Worm (Caenorhabditis elegans): Measurements from ENCODE around the gene kqt-3.

Gene kqt-3

DNA sequence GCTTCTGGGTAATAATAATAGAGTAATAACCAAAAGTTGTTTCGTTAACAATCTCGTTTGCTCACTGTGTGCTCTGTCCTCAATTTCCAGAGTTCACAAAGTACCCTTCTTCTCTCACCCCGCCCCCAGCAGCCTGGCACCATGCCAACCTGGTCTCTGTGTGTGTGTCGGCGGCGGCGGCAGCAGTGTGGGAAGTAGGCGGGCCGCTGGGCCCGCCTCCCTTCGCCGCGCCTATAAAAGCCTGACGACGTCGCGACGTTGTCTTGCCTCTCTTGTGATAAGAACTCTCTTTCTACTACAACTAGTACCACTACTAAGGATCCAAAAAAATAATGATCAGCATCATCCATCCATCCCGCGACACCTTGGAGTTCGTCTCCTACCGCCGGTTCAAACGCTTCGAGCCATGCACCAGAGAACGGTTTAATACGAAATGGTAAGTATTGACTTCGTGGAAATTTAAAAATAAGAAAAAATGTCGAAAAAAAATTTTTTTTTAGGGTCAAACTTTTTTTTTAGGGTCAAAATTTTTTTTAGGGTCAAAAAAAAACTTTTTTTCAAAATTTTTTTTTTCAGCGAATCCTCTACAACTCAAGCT lies 27.1 kb upstream of the kqt-3 start, which contains the start of gene C31C9.7:
Gene C31C9.7, plus strand, starts transcription at position 261 of the 598 bp plus-strand sequence.
- TF ChIP-seq ceh-48 (tag; optimal IDR thresholded peaks at IDR 0.05) (no peak), F13H6.1 (tag; optimal IDR thresholded peaks at IDR 0.05) (no peak), fkh-6 (tag; optimal IDR thresholded peaks at IDR 0.05) (no peak), ceh-45 (GFP tag; IDR thresholded peaks at IDR 0.05) (no peak), pat-9 (tag; optimal IDR thresholded peaks at IDR 0.05) (no peak), unc-3 (GFP tag; conservative IDR thresholded peaks at IDR 0.05) (no peak), unc-3 (tag; optimal IDR thresholded peaks at IDR 0.05) (no peak), fkh-10 (GFP tag; optimal IDR thresholded peaks at IDR 0.05) (no peak), zip-5 (tag; optimal IDR thresholded peaks at IDR 0.05) (no peak), nhr-11 (tag; optimal IDR thresholded peaks at IDR 0.05) (no peak), pros-1 (tag; optimal IDR thresholded peaks at IDR 0.05) (no peak), ets-4 (tag; optimal IDR thresholded peaks at IDR 0.05) (no peak), hlh-8 (tag; optimal IDR thresholded peaks at IDR 0.05) (no peak), Y22D7AL.16 (tag; optimal IDR thresholded peaks at IDR 0.05) (no peak)

DNA sequence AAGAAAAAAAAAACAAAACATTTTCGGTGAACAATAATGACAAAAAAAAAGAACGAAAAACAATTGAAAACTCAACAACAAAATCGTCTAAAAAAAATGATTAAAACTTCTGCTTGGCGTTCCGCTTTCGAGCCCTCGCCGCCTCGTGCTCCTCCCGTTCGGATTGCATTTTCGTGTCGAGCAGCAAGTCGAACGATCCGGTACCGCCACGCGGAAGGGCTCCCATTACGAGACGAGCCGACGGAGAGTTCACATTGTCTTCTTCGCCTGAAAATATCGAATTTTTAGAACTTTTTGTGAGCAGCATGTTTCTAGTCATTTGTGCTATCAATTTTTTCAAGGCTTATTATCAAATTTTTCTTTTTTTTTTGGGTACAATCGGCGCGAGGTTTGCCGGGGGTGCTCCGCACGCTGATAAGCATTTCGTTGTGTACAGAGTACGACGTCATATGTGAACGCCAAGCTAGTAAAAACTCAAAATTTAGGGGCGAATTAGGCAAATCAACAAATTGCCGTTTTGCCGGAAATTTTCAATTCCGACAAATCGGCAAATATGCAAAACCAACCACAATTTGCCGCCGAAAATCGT lies 25.3 kb upstream of the kqt-3 start:
- TF ChIP-seq elt-2 (tag; optimal IDR thresholded peaks at IDR 0.05) (peak; percentile 1), lim-6 (tag; optimal IDR thresholded peaks at IDR 0.05) (no peak), tbx-2 (tag; optimal IDR thresholded peaks at IDR 0.05) (no peak), ceh-34 (tag; optimal IDR thresholded peaks at IDR 0.05) (no peak)

DNA sequence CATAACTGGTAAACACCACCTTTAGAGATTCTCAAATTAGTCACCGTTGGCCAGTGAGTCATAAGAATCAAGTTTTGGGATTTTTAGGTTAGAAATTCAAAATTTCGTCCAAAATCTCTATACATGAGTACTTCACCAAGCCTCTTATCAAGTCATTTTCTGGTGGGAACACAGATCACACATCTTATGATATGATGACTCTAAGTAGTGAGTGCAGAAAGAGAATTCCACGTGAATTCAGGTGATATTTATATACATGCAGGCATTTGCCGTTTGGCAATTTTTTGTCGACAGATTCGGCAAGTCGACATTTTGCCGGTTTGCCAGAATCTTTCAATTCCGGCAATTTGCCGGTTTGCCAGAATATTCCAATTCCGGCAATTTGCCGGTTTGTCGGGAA lies 24.0 kb upstream of the kqt-3 start:
- TF ChIP-seq tbx-2 (tag; optimal IDR thresholded peaks at IDR 0.05) (no peak), F13H6.1 (tag; optimal IDR thresholded peaks at IDR 0.05) (no peak), lim-6 (tag; optimal IDR thresholded peaks at IDR 0.05) (no peak), ceh-45 (GFP tag; IDR thresholded peaks at IDR 0.05) (no peak), ceh-22 (tag; optimal IDR thresholded peaks at IDR 0.05) (no peak), hlh-6 (tag; optimal IDR thresholded peaks at IDR 0.05) (no peak), pat-9 (tag; optimal IDR thresholded peaks at IDR 0.05) (no peak), ceh-24 (tag; optimal IDR thresholded peaks at IDR 0.05) (no peak), unc-55 (GFP tag; optimal IDR thresholded peaks at IDR 0.05) (no peak), ceh-34 (tag; optimal IDR thresholded peaks at IDR 0.05) (no peak), unc-42 (tag; optimal IDR thresholded peaks at IDR 0.05) (no peak), hlh-30 (tag; optimal IDR thresholded peaks at IDR 0.05; ENCODE audit: insufficient read depth) (no peak), ceh-48 (tag; optimal IDR thresholded peaks at IDR 0.05) (no peak)

DNA sequence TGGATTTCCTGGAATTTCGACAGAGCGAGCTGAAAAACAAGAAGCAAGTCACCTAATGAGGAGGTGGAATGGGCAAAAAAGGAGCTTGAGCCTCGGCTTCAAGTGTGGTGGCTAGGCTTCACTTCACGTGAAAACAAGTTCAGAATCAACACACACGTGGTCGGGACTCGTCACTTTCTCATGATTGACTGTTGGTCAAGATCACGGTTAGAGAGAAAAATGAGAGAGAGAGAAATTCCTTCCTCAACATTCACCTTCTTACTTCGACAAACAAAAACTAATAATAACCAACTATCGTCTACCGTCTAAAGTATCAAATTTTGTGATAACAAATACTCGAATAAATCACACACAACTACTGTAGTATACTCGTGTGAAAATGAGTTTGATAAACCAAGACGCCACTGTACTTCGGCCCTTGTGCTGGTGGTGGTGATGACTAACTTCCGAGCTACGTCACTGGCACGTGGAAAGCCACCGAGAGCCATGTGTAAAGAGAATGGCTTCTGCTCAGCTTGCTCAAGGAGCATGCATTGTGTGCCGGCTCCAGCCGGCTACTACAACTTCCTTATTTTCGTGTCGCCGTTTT lies 22.4 kb upstream of the kqt-3 start:
- no peak for TF ChIP-seq ttx-3 (tag; optimal IDR thresholded peaks at IDR 0.05)
- no peak for TF ChIP-seq ahr-1 (tag; optimal IDR thresholded peaks at IDR 0.05)
- TF ChIP-seq pha-2 (tag; optimal IDR thresholded peaks at IDR 0.05): no peak
- TF ChIP-seq T23F11.4 (GFP tag; optimal IDR thresholded peaks at IDR 0.05): no peak
- no peak for TF ChIP-seq ceh-14 (tag; optimal IDR thresholded peaks at IDR 0.05)
- no peak for TF ChIP-seq ama-1 (optimal IDR thresholded peaks at IDR 0.05)
- no peak for TF ChIP-seq odd-2 (tag; optimal IDR thresholded peaks at IDR 0.05)
- TF ChIP-seq ceh-6 (GFP tag; optimal IDR thresholded peaks at IDR 0.05): no peak
- no peak for TF ChIP-seq npax-4 (tag; optimal IDR thresholded peaks at IDR 0.05)
- no peak for TF ChIP-seq pros-1 (tag; optimal IDR thresholded peaks at IDR 0.05)
- no peak for TF ChIP-seq unc-86 (tag; optimal IDR thresholded peaks at IDR 0.05)
- TF ChIP-seq rnt-1 (tag; optimal IDR thresholded peaks at IDR 0.05): no peak
- TF ChIP-seq hlh-6 (tag; optimal IDR thresholded peaks at IDR 0.05): no peak
- no peak for TF ChIP-seq ceh-31 (tag; optimal IDR thresholded peaks at IDR 0.05)
- TF ChIP-seq nhr-11 (tag; optimal IDR thresholded peaks at IDR 0.05): no peak
- TF ChIP-seq ets-4 (tag; optimal IDR thresholded peaks at IDR 0.05): no peak
- TF ChIP-seq ceh-45 (GFP tag; IDR thresholded peaks at IDR 0.05): no peak

All from whole organism, late embryonic.